Fruit fly (Drosophila melanogaster): Measurements from ENCODE around the gene mtSSB.

DNA sequence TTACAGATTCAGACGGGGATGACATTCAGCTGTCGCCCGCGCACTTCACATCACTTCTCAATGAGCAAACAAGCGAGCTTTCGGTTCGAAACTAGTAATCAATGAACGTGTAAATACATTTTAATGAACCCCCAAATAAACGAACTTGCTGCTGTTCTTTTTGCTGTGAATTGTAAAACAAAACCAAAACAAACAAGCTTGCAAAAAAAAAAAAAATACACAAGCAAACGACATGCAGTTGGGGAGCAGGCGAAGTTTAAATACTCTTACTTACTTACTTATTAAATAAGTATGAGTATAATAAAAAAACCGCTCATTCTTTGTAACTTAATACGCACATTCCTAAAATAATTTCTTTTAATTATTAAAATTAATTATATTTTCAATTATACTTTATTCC, 50.8 kb downstream of the mtSSB start:
- TF ChIP-seq CG13204 (GFP tag; optimal IDR thresholded peaks at IDR 0.05) (no peak), D1 (tag; optimal IDR thresholded peaks at IDR 0.05) (no peak), fd96Ca (GFP tag; IDR thresholded peaks at IDR 0.05) (0 out of 3 replicates have a peak, but pooled peaks have one; percentile 21), CG8301 (tag; optimal IDR thresholded peaks at IDR 0.05) (no peak), EcR (GFP tag; optimal IDR thresholded peaks at IDR 0.05) (no peak), CG8159 (tag; optimal IDR thresholded peaks at IDR 0.05) (peak; percentile 15), gl (tag; optimal IDR thresholded peaks at IDR 0.05) (no peak), CG9948 (tag; optimal IDR thresholded peaks at IDR 0.05) (no peak), Pif1B (GFP tag; optimal IDR thresholded peaks at IDR 0.05) (no peak), CG4496 (GFP tag; IDR thresholded peaks at IDR 0.05) (peak; percentile 86), CG34367 (tag; optimal IDR thresholded peaks at IDR 0.05) (no peak)

Measured in whole organism, pupa.